Worm (Caenorhabditis elegans): ENCODE results near the gene C16C10.2.

DNA sequence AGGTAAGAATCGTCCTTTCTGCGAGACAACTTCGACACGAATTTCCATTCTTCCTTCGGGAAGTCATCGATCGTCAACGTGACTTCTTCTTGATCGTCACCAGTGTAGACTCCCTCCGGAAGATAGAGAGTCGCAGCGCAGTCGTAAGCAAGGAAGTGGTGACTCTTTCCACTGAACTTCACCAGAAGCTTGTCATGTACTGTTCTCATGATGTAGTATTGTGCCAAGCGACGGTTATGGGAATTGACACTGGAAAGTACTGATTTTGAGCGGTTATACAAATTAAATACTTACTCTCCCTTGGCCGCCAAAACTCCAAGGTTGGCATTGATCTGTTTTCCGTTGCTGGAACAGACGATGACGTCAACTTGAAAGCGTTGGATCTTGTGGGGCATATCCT is 3.0 kb downstream of the C16C10.2 start:
- TF ChIP-seq ztf-23 (GFP tag; IDR thresholded peaks at IDR 0.05) = no peak
- TF ChIP-seq ztf-29 (GFP tag; IDR thresholded peaks at IDR 0.05) = no peak
- TF ChIP-seq cog-1 (tag; optimal IDR thresholded peaks at IDR 0.05) = no peak

Data from whole organism, midembryonic.